Fruit fly (Drosophila melanogaster): ENCODE results near the gene CtIP.
A peak's percentile ranks its signal among the peaks of the same experiment; 100 is the strongest.

The CtIP gene

DNA sequence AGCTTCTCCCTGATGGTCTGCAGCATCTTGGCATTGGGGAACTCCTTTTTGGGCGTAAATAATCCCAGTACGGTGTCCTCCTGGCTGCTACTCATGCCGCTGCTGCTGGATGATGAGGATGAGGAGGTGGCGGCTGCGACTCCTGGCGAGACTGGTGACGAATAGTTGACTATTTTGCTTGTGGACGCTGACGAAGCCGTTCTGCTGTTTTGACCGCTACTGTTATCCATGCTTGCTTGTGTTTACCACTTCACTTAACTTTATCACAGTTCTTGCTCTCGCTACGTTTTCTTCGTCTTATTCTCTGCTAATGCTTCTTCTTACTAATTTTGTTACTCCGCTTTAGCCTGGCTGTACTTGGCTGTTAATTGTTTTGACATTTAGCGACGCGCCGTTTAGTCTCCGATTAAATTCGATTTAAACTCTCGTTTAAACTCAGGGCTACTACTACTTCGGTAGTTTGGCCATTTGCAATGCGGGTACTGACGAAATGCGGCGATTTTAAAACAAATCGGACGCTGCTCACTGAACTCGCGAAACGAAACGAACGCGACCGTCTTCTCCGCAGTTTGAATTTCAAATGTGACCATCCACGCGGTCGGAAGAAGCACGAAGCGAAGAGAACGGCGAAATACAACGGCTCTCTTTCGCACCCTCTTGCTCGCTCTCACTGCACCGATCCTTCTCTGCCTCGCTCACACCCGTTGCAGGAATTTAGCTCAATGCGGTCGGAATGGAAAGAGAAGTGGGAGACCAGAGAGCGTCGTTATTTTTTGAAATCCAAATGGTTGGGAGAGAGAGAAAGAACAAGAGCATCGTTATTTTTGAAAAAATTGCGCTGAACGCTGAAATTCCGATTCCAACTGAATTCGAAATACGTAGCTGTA lies 34.8 kb upstream of the CtIP start, which contains the start of gene trbl (continued):
- TF ChIP-seq CrebB (tag; optimal IDR thresholded peaks at IDR 0.05): peak; percentile 49
- TF ChIP-seq caup (GFP tag; optimal IDR thresholded peaks at IDR 0.05; ENCODE audit: severe bottlenecking): peak; percentile 28
- TF ChIP-seq CG31441 (GFP tag; IDR thresholded peaks at IDR 0.05): peak; percentile 20; the same call in 1 of the 2 replicates
- no peak for TF ChIP-seq CG3065 (GFP tag; optimal IDR thresholded peaks at IDR 0.05)
- TF ChIP-seq Opbp (GFP tag; IDR thresholded peaks at IDR 0.05; ENCODE audit: partially characterized antibody): peak; percentile 86; the same call in 2 of the 3 replicates
- peak; percentile 73 for TF ChIP-seq HLH4C (GFP tag; IDR thresholded peaks at IDR 0.05; ENCODE audit: partially characterized antibody)
- peak; percentile 25 for TF ChIP-seq CG7839 (tag; optimal IDR thresholded peaks at IDR 0.05)
- peak; percentile 82 for TF ChIP-seq nmo (GFP tag; optimal IDR thresholded peaks at IDR 0.05)
- TF ChIP-seq unc-4 (GFP tag; IDR thresholded peaks at IDR 0.05; ENCODE audit: partially characterized antibody): peak; percentile 58
- TF ChIP-seq Hr78 (GFP tag; optimal IDR thresholded peaks at IDR 0.05): peak in 1 of 2 experiments; percentile 44
- TF ChIP-seq CG15479 (GFP tag; optimal IDR thresholded peaks at IDR 0.05): peak; percentile 75
- peak; percentile 36 for TF ChIP-seq CG2712 (tag; optimal IDR thresholded peaks at IDR 0.05)
- no peak for TF ChIP-seq HLH54F (GFP tag; optimal IDR thresholded peaks at IDR 0.05)
- peak; percentile 6 for TF ChIP-seq CG13424 (tag; optimal IDR thresholded peaks at IDR 0.05)
- TF ChIP-seq CG5245 (GFP tag; optimal IDR thresholded peaks at IDR 0.05): no peak
- TF ChIP-seq oc (tag; optimal IDR thresholded peaks at IDR 0.05): peak; percentile 47
- TF ChIP-seq MTF-1 (GFP tag; optimal IDR thresholded peaks at IDR 0.05; ENCODE audit: borderline replicate concordance): peak; percentile 44
- peak; percentile 80; the same call in 2 of the 3 replicates for TF ChIP-seq CG7963 (GFP tag; IDR thresholded peaks at IDR 0.05; ENCODE audit: partially characterized antibody)
- peak; percentile 45 for TF ChIP-seq run (tag; optimal IDR thresholded peaks at IDR 0.05)
- TF ChIP-seq CG1832 (GFP tag; optimal IDR thresholded peaks at IDR 0.05): peak; percentile 97
- peak; percentile 26 for TF ChIP-seq CG4707 (GFP tag; optimal IDR thresholded peaks at IDR 0.05)
- peak in 1 of 2 experiments; percentile 35 for TF ChIP-seq chif (GFP tag; optimal IDR thresholded peaks at IDR 0.05)
- TF ChIP-seq CG15514 (GFP tag; optimal IDR thresholded peaks at IDR 0.05): peak; percentile 68
- peak; percentile 78 for TF ChIP-seq CG34224 (GFP tag; IDR thresholded peaks at IDR 0.05; ENCODE audit: partially characterized antibody)
- peak; percentile 58; the same call in 2 of the 3 replicates for TF ChIP-seq Dbx (GFP tag; IDR thresholded peaks at IDR 0.05)
- peak; percentile 73 for TF ChIP-seq CG2116 (GFP tag; optimal IDR thresholded peaks at IDR 0.05)
- TF ChIP-seq zf30C (GFP tag; optimal IDR thresholded peaks at IDR 0.05): peak; percentile 38
- TF ChIP-seq CG7271 (tag; optimal IDR thresholded peaks at IDR 0.05): peak; percentile 54
- peak; percentile 26 for TF ChIP-seq fd102C (GFP tag; optimal IDR thresholded peaks at IDR 0.05)
- TF ChIP-seq dmrt99B (tag; optimal IDR thresholded peaks at IDR 0.05): peak; percentile 23
- peak; percentile 59 for TF ChIP-seq trem (tag; optimal IDR thresholded peaks at IDR 0.05)
- peak; percentile 26 for TF ChIP-seq Ets97D (GFP tag; optimal IDR thresholded peaks at IDR 0.05)
- TF ChIP-seq CG3995 (GFP tag; optimal IDR thresholded peaks at IDR 0.05): peak; percentile 4
- no peak; the same call in 2 of the 3 replicates for TF ChIP-seq knrl (GFP tag; IDR thresholded peaks at IDR 0.05; ENCODE audit: partially characterized antibody)
- TF ChIP-seq Dp (GFP tag; optimal IDR thresholded peaks at IDR 0.05): peak; percentile 55
- peak; percentile 73 for TF ChIP-seq zen (tag; optimal IDR thresholded peaks at IDR 0.05)
- TF ChIP-seq h (optimal IDR thresholded peaks at IDR 0.05): no peak
- TF ChIP-seq CG34376 (GFP tag; optimal IDR thresholded peaks at IDR 0.05): peak; percentile 68
- TF ChIP-seq CG12071 (GFP tag; optimal IDR thresholded peaks at IDR 0.05): peak; percentile 58
- TF ChIP-seq row (GFP tag; IDR thresholded peaks at IDR 0.05): peak; percentile 9; the same call in 1 of the 3 replicates
- peak; percentile 31 for TF ChIP-seq stwl (tag; optimal IDR thresholded peaks at IDR 0.05)
- TF ChIP-seq exex (tag; optimal IDR thresholded peaks at IDR 0.05): peak; percentile 77
- peak; percentile 60 for TF ChIP-seq HLHmδ (GFP tag; optimal IDR thresholded peaks at IDR 0.05)
- peak; percentile 43 for TF ChIP-seq CG6765 (GFP tag; optimal IDR thresholded peaks at IDR 0.05)
- TF ChIP-seq bbx (GFP tag; IDR thresholded peaks at IDR 0.05; ENCODE audit: partially characterized antibody): peak; percentile 96
